Fruit fly (Drosophila melanogaster) whole organism, embryonic: ENCODE measurements around the gene eIF2gamma.

ENCODE experiments used
- Ada2b ChIP-seq: fragments of 200-800 bp; sonication (Bioruptor generic); IDR thresholded peaks from 2 replicates; pipeline ENCODE4 v1.3.6; 2022; ENCODE audit warnings: missing biosample characterization, missing genetic modification characterization
- Adf1 ChIP-seq: fragments of 200-800 bp; sonication (Bioruptor generic); IDR thresholded peaks from 2 replicates; pipeline ENCODE4 v1.3.6; 2022; ENCODE audit warnings: missing biosample characterization, missing genetic modification characterization
- BtbVII ChIP-seq: fragments of 200-800 bp; sonication (Bioruptor generic); optimal IDR thresholded peaks from 3 replicates; lab custom pipeline; 2017; ENCODE audit warnings: missing biosample characterization, mild to moderate bottlenecking, missing genetic modification characterization
- CG10431 ChIP-seq: fragments of 200-800 bp; sonication (Bioruptor generic); optimal IDR thresholded peaks from 3 replicates; lab custom pipeline; 2018; ENCODE audit warnings: missing biosample characterization, mild to moderate bottlenecking, missing genetic modification characterization
- CG10959 ChIP-seq: fragments of 200-800 bp; sonication (Bioruptor generic); IDR thresholded peaks from 2 replicates; pipeline ENCODE4 v1.3.6; 2022; ENCODE audit warnings: missing biosample characterization, missing genetic modification characterization
- CG12236 ChIP-seq: fragments of 200-800 bp; sonication (Bioruptor generic); optimal IDR thresholded peaks from 2 replicates; lab custom pipeline; 2016; ENCODE audit warnings: missing biosample characterization, missing genetic modification characterization
- CG17186 ChIP-seq: fragments of 200-800 bp; sonication (Bioruptor generic); optimal IDR thresholded peaks from 3 replicates; lab custom pipeline; 2017; ENCODE audit warnings: missing biosample characterization, missing genetic modification reagents, missing genetic modification characterization
- CG3407 ChIP-seq: fragments of 200-800 bp; sonication (Bioruptor generic); optimal IDR thresholded peaks from 2 replicates; lab custom pipeline; 2018; ENCODE audit warnings: missing biosample characterization, mild to moderate bottlenecking, missing genetic modification characterization
- CG3726 ChIP-seq: fragments of 200-800 bp; sonication (Bioruptor generic); IDR thresholded peaks from 3 replicates; pipeline ENCODE4, ENCODE4 v1.3.6; 2022; ENCODE audit warnings: missing biosample characterization, missing genetic modification characterization
- CG3847 ChIP-seq: fragments of 200-800 bp; sonication (Bioruptor generic); IDR thresholded peaks from 2 replicates; pipeline ENCODE4 v1.3.6; 2022; ENCODE audit warnings: missing biosample characterization, missing genetic modification characterization
- CG42726 ChIP-seq: fragments of 200-800 bp; sonication (Bioruptor generic); IDR thresholded peaks from 2 replicates; pipeline ENCODE4 v1.3.6; 2022; ENCODE audit warnings: missing biosample characterization, missing genetic modification characterization; ENCODE audit not compliant: partially characterized antibody
- CG4360 ChIP-seq: fragments of 200-800 bp; sonication (Bioruptor generic); IDR thresholded peaks from 2 replicates; pipeline ENCODE4 v1.3.6; 2022; ENCODE audit warnings: missing biosample characterization, missing genetic modification characterization
- CG5953 ChIP-seq: fragments of 200-800 bp; sonication (Bioruptor generic); IDR thresholded peaks from 2 replicates; pipeline ENCODE4 v1.3.6; 2022; ENCODE audit warnings: missing biosample characterization, missing genetic modification characterization
- CG6175 ChIP-seq: fragments of 200-800 bp; sonication (Bioruptor generic); IDR thresholded peaks from 3 replicates; pipeline ENCODE4 v1.3.6; 2022; ENCODE audit warnings: missing biosample characterization, missing genetic modification characterization
- CG6854 ChIP-seq: fragments of 200-800 bp; sonication (Bioruptor generic); optimal IDR thresholded peaks from 3 replicates; lab custom pipeline; 2017; ENCODE audit warnings: missing biosample characterization, mild to moderate bottlenecking, missing genetic modification characterization
- CG7556 ChIP-seq: fragments of 200-800 bp; sonication (Bioruptor generic); optimal IDR thresholded peaks from 2 replicates; lab custom pipeline; 2017; ENCODE audit warnings: missing biosample characterization, mild to moderate bottlenecking, missing genetic modification characterization
- CG8290 ChIP-seq, 3 experiments: fragments of 200-800 bp; sonication (Bioruptor generic); optimal IDR thresholded peaks; 2 replicates each; lab custom pipeline; 2016 to 2019; ENCODE audit warnings: missing biosample characterization in 3 of 3, missing genetic modification characterization in 3 of 3, mild to moderate bottlenecking in 2 of 3, moderate library complexity in 1 of 3
- CG8944 ChIP-seq: fragments of 200-800 bp; sonication (Bioruptor generic); optimal IDR thresholded peaks from 3 replicates; lab custom pipeline; 2016; ENCODE audit warnings: missing biosample characterization, missing genetic modification characterization
- CoRest ChIP-seq: fragments of 200-800 bp; sonication (Bioruptor generic); optimal IDR thresholded peaks from 3 replicates; lab custom pipeline; 2018; ENCODE audit warnings: missing biosample characterization, mild to moderate bottlenecking, missing genetic modification characterization, moderate library complexity
- Dad ChIP-seq: fragments of 200-800 bp; sonication (Bioruptor generic); optimal IDR thresholded peaks from 3 replicates; lab custom pipeline; 2016; ENCODE audit warnings: missing biosample characterization, missing genetic modification characterization
- Elba2 ChIP-seq: fragments of 200-800 bp; sonication (Bioruptor generic); optimal IDR thresholded peaks from 3 replicates; lab custom pipeline; 2016; ENCODE audit warnings: missing biosample characterization, missing genetic modification characterization
- MBD-R2 ChIP-seq: fragments of 200-800 bp; sonication (Bioruptor generic); IDR thresholded peaks from 2 replicates; pipeline ENCODE4 v1.3.6; 2022; ENCODE audit warnings: missing biosample characterization, missing genetic modification characterization
- MTF-1 ChIP-seq: fragments of 200-800 bp; sonication (Bioruptor generic); optimal IDR thresholded peaks from 2 replicates; lab custom pipeline; 2018; ENCODE audit warnings: missing biosample characterization, mild to moderate bottlenecking, missing genetic modification characterization, borderline replicate concordance
- NC2α ChIP-seq: fragments of 200-800 bp; sonication (Bioruptor generic); optimal IDR thresholded peaks from 2 replicates; lab custom pipeline; 2016; ENCODE audit warnings: missing biosample characterization, missing genetic modification characterization
- NC2β ChIP-seq: fragments of 200-800 bp; sonication (Bioruptor generic); optimal IDR thresholded peaks from 2 replicates; lab custom pipeline; 2016; ENCODE audit warnings: missing biosample characterization, missing genetic modification characterization
- Pdp1 ChIP-seq, 2 experiments: fragments of 200-800 bp; sonication (Bioruptor generic); optimal IDR thresholded peaks; 3 replicates each; lab custom pipeline; 2016; ENCODE audit warnings: missing biosample characterization in 2 of 2, missing genetic modification characterization in 2 of 2, mild to moderate bottlenecking in 1 of 2, moderate library complexity in 1 of 2
- Tbp ChIP-seq: fragments of >200 bp; optimal IDR thresholded peaks from 2 replicates; lab custom pipeline; 2018; ENCODE audit warnings: missing biosample characterization, missing genetic modification characterization
- Xrp1 ChIP-seq: fragments of 200-800 bp; sonication (Bioruptor generic); IDR thresholded peaks from 2 replicates; pipeline ENCODE4 v1.3.6; 2022; ENCODE audit warnings: missing biosample characterization, missing genetic modification characterization
- ac ChIP-seq: fragments of 200-800 bp; sonication (Bioruptor generic); optimal IDR thresholded peaks from 3 replicates; lab custom pipeline; 2017; ENCODE audit warnings: missing biosample characterization, mild to moderate bottlenecking, missing genetic modification characterization
- al ChIP-seq: fragments of 200-800 bp; sonication (Bioruptor generic); IDR thresholded peaks from 2 replicates; pipeline ENCODE4 v1.3.6; 2022; ENCODE audit warnings: missing biosample characterization, missing genetic modification characterization
- cad ChIP-seq: fragments of >200 bp; optimal IDR thresholded peaks from 2 replicates; lab custom pipeline; 2017; ENCODE audit warnings: missing biosample characterization, missing genetic modification characterization
- crp ChIP-seq, 2 experiments: fragments of 200-800 bp; sonication (Bioruptor generic); optimal IDR thresholded peaks; 2 replicates in 1 of 2; 3 replicates in 1 of 2; lab custom pipeline; 2017; ENCODE audit warnings: missing biosample characterization in 2 of 2, missing genetic modification characterization in 2 of 2, mild to moderate bottlenecking in 1 of 2, moderate library complexity in 1 of 2
- en ChIP-seq: fragments of 200-800 bp; sonication (Bioruptor generic); optimal IDR thresholded peaks from 2 replicates; lab custom pipeline; 2016; ENCODE audit warnings: missing biosample characterization, missing genetic modification characterization
- fd3F ChIP-seq: fragments of 200-800 bp; sonication (Bioruptor generic); optimal IDR thresholded peaks from 2 replicates; lab custom pipeline; 2018; ENCODE audit warnings: missing biosample characterization, mild to moderate bottlenecking, missing genetic modification characterization, moderate library complexity
- grn ChIP-seq: fragments of 200-800 bp; sonication (Bioruptor generic); optimal IDR thresholded peaks from 3 replicates; lab custom pipeline; 2017; ENCODE audit warnings: missing biosample characterization, missing genetic modification characterization
- gt ChIP-seq: fragments of 200-800 bp; sonication (Bioruptor generic); IDR thresholded peaks from 2 replicates; pipeline ENCODE4 v1.3.6; 2022; ENCODE audit warnings: missing biosample characterization, missing genetic modification characterization
- her ChIP-seq: fragments of 200-800 bp; sonication (Bioruptor generic); optimal IDR thresholded peaks from 2 replicates; lab custom pipeline; 2016; ENCODE audit warnings: missing biosample characterization, missing genetic modification characterization
- jigr1 ChIP-seq: fragments of 200-800 bp; sonication (Bioruptor generic); IDR thresholded peaks from 3 replicates; pipeline ENCODE4 v1.3.6; 2022; ENCODE audit warnings: missing biosample characterization, missing genetic modification characterization
- org-1 ChIP-seq: fragments of 200-800 bp; sonication (Bioruptor generic); optimal IDR thresholded peaks from 2 replicates; lab custom pipeline; 2017; ENCODE audit warnings: missing biosample characterization, missing genetic modification characterization
- pan ChIP-seq, 4 experiments: fragments of >200 bp in 3 of 4; fragments of 200-800 bp in 1 of 4; sonication (Bioruptor generic) in 1 of 4; optimal IDR thresholded peaks in 3 of 4; IDR thresholded peaks in 1 of 4; 2 replicates each; pipeline versions ENCODE4 v1.3.6 to Lab custom; 2017 to 2022; ENCODE audit warnings: missing biosample characterization in 2 of 4, missing genetic modification characterization in 2 of 4, mixed read lengths in 1 of 4
- pho ChIP-seq: fragments of 200-800 bp; sonication (Bioruptor generic); optimal IDR thresholded peaks from 2 replicates; lab custom pipeline; 2016; ENCODE audit warnings: missing biosample characterization, missing genetic modification characterization
- run ChIP-seq: fragments of 200-800 bp; sonication (Bioruptor generic); optimal IDR thresholded peaks from 3 replicates; lab custom pipeline; 2018; ENCODE audit warnings: missing biosample characterization, mild to moderate bottlenecking, missing genetic modification characterization
- schlank ChIP-seq: fragments of 200-800 bp; sonication (Bioruptor generic); optimal IDR thresholded peaks from 2 replicates; lab custom pipeline; 2018; ENCODE audit warnings: missing biosample characterization, mild to moderate bottlenecking, missing genetic modification characterization
- shn ChIP-seq: fragments of 200-800 bp; sonication (Bioruptor generic); optimal IDR thresholded peaks from 3 replicates; lab custom pipeline; 2016; ENCODE audit warnings: missing biosample characterization, missing genetic modification characterization
- sug ChIP-seq: fragments of 200-800 bp; optimal IDR thresholded peaks from 2 replicates; lab custom pipeline; 2019; ENCODE audit warnings: missing biosample characterization, mild to moderate bottlenecking, missing genetic modification characterization, moderate library complexity
- tap ChIP-seq: fragments of 200-800 bp; optimal IDR thresholded peaks from 3 replicates; lab custom pipeline; 2019; ENCODE audit warnings: missing biosample characterization, mild to moderate bottlenecking, missing genetic modification characterization, moderate library complexity
- tx ChIP-seq: fragments of 200-800 bp; sonication (Bioruptor generic); optimal IDR thresholded peaks from 2 replicates; lab custom pipeline; 2016; ENCODE audit warnings: missing biosample characterization, missing genetic modification characterization
- vfl ChIP-seq: fragments of 200-800 bp; sonication (Bioruptor generic); optimal IDR thresholded peaks from 2 replicates; lab custom pipeline; 2016; ENCODE audit warnings: missing biosample characterization, missing genetic modification characterization
- zen ChIP-seq: fragments of 200-800 bp; sonication (Bioruptor generic); optimal IDR thresholded peaks from 3 replicates; lab custom pipeline; 2018; ENCODE audit warnings: missing biosample characterization, mild to moderate bottlenecking, missing genetic modification characterization, moderate library complexity

Gene eIF2gamma

DNA sequence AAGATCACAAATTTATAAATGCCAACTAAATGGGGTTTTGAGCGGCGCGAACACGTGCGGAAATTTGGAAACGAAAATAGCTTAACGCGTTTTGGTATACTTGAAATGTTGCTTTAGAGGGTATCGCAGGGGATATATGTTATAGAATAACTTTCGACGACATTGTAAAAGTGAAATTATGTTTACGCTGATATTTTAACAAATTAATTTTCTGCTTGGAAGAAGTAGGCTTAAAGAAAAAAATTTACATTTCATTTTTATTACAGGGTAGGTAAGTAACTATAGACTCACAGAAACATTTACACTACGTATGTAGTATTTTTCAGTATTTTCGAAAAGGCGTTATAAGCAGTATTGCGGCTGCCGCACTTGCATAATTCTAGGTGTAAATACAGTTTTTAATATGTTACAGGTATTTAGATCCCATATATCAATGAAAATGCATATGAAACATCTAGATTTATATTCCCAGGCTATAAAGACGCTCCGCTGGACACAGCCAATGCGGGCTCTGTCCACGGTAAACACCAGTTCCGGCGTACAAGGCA lies 33.9 kb downstream of the eIF2gamma start, which contains the start of the genes Art3 and mRpS10 (continued):
- TF ChIP-seq CG12236 (GFP tag; lab: Kevin White, UChicago), result peak; percentile 100
- TF ChIP-seq CG4360 (GFP tag; lab: Robert Waterston, UW), result peak; percentile 96
- peak; percentile 55 to 80 for TF ChIP-seq crp (GFP tag; optimal IDR thresholded peaks at IDR 0.05; lab: Kevin White, UChicago)
- TF ChIP-seq CG8290 (GFP tag; optimal IDR thresholded peaks at IDR 0.05; lab: Kevin White, UChicago), result peak; percentile 100
- TF ChIP-seq CG8290 (tag; optimal IDR thresholded peaks at IDR 0.05; lab: Kevin White, UChicago), result peak; percentile 99 to 100
- TF ChIP-seq en (GFP tag; lab: Kevin White, UChicago), result peak; percentile 100
- TF ChIP-seq MTF-1, result peak; percentile 100
- TF ChIP-seq gt, result peak; percentile 100
- TF ChIP-seq shn (GFP tag; lab: Kevin White, UChicago), result peak; percentile 100
- peak; percentile 100 for TF ChIP-seq CG3847 (GFP tag; lab: Robert Waterston, UW)
- no peak for TF ChIP-seq Tbp (GFP tag; lab: Kevin White, UChicago)
- TF ChIP-seq CG10431 (GFP tag; lab: Kevin White, UChicago), result peak; percentile 99
- TF ChIP-seq CG6175, result peak; percentile 100
- TF ChIP-seq BtbVII (GFP tag; lab: Kevin White, UChicago), result peak; percentile 100
- peak; percentile 100 for TF ChIP-seq pho (GFP tag; lab: Kevin White, UChicago)
- TF ChIP-seq CG7556, result peak; percentile 100
- TF ChIP-seq zen, result peak; percentile 100
- peak; percentile 99 for TF ChIP-seq vfl (GFP tag; lab: Kevin White, UChicago)
- peak; percentile 100 for TF ChIP-seq sug (tag; lab: Kevin White, UChicago)
- TF ChIP-seq org-1 (GFP tag; lab: Kevin White, UChicago), result peak; percentile 100
- peak; percentile 100 for TF ChIP-seq ac (GFP tag; lab: Kevin White, UChicago)
- peak; percentile 95 for TF ChIP-seq grn (GFP tag; lab: Kevin White, UChicago)
- peak in 1 of 2 experiments; percentile 82 for TF ChIP-seq pan (optimal IDR thresholded peaks at IDR 0.05; lab: Kevin White, UChicago)
- TF ChIP-seq pan (GFP tag; optimal IDR thresholded peaks at IDR 0.05 in 1 of 2, IDR thresholded peaks at IDR 0.05 in 1 of 2), result peak; percentile 84 to 100
- TF ChIP-seq CG17186, result peak; percentile 98
- TF ChIP-seq tx (GFP tag; lab: Kevin White, UChicago), result peak; percentile 100
- TF ChIP-seq Pdp1 (GFP tag; optimal IDR thresholded peaks at IDR 0.05; lab: Kevin White, UChicago), result peak; percentile 100
- TF ChIP-seq CG42726 (GFP tag; lab: Robert Waterston, UW), result 0 out of 2 replicates have a peak, but pooled peaks have one; percentile 36
- peak; percentile 100 for TF ChIP-seq CG3726 (GFP tag; lab: Robert Waterston, UW)
- peak; percentile 100 for TF ChIP-seq CG5953 (GFP tag; lab: Robert Waterston, UW)
- peak; percentile 100 for TF ChIP-seq Xrp1 (GFP tag; lab: Robert Waterston, UW)
- TF ChIP-seq CG10959, result peak; percentile 100
- TF ChIP-seq tap (tag; lab: Kevin White, UChicago), result peak; percentile 100
- TF ChIP-seq CoRest (tag; lab: Kevin White, UChicago), result peak; percentile 100
- TF ChIP-seq Elba2 (GFP tag; lab: Kevin White, UChicago), result peak; percentile 100
- peak; percentile 100 for TF ChIP-seq fd3F
- peak; percentile 100 for TF ChIP-seq MBD-R2 (GFP tag; lab: Robert Waterston, UW)
- peak; percentile 100 for TF ChIP-seq CG8944
- TF ChIP-seq NC2β (GFP tag; lab: Kevin White, UChicago), result peak; percentile 100
- TF ChIP-seq jigr1 (GFP tag; lab: Robert Waterston, UW), result peak; percentile 99
- no peak for TF ChIP-seq cad (GFP tag; lab: Kevin White, UChicago)
- TF ChIP-seq al (GFP tag; lab: Robert Waterston, UW), result peak; percentile 100
- peak; percentile 98 for TF ChIP-seq her (GFP tag; lab: Kevin White, UChicago)
- peak; percentile 100 for TF ChIP-seq Ada2b (GFP tag; lab: Robert Waterston, UW)
- TF ChIP-seq CG3407, result peak; percentile 99
- peak; percentile 95 for TF ChIP-seq Adf1 (GFP tag; lab: Robert Waterston, UW)
- TF ChIP-seq CG6854 (GFP tag; lab: Kevin White, UChicago), result peak; percentile 99
- peak; percentile 100 for TF ChIP-seq run
- peak; percentile 100 for TF ChIP-seq schlank
- peak; percentile 100 for TF ChIP-seq Dad (GFP tag; lab: Kevin White, UChicago)
- TF ChIP-seq NC2α, result peak; percentile 99
